Worm (Caenorhabditis elegans): ENCODE measurements around the gene lron-13.

DNA sequence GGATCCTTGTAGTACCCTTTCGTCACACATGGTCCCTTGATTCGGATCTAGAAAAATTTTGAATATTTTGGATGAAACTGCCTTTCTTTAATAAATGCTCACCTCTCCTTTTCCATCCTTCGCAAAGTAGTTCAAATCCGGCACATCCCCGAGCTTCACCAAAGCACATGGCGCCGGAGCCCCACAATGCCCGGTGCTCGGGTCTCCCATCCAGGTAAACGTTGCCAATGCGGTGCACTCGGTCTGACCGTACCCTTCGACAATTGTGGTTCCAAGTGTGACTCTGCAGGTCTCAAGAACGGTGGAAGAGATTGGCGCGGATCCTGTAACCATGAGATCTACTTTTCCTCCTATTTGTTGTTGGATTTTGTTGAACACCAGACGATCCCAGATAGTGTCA lies 13.6 kb downstream of the lron-13 start:
- TF ChIP-seq flt-1 (GFP tag; IDR thresholded peaks at IDR 0.05), result no peak
- no peak for TF ChIP-seq med-1 (GFP tag; optimal IDR thresholded peaks at IDR 0.05; ENCODE audit: insufficient read depth)
- no peak for TF ChIP-seq cog-1 (tag; optimal IDR thresholded peaks at IDR 0.05)
- no peak for TF ChIP-seq ztf-23 (GFP tag; IDR thresholded peaks at IDR 0.05)

Data from whole organism, midembryonic.